5 fruit fly cellular contexts compared by ENCODE assay signal in genomic region chrX:13756776-13757312, dm6.
TF ChIP-seq lines count a peak whose summit lies in the region.

CG32625 (minus strand) TSS chrX:13756826.
Rtc1 (plus strand) TSS chrX:13757179.

- TF ChIP-seq CTCF in whole organism, embryonic (GFP tag; optimal IDR thresholded peaks at IDR 0.05; lab: Kevin White, UChicago) = no peak

TF ChIP-seq in whole organism, adult, 20 proteins besides CTCF, POLR2A, EP300 and RAD21:
- TF ChIP-seq pad (GFP tag; optimal IDR thresholded peaks at IDR 0.05; lab: Kevin White, UChicago) = peak; percentile 67
- peak; percentile 49 for TF ChIP-seq bab1 (GFP tag; optimal IDR thresholded peaks at IDR 0.05; lab: Kevin White, UChicago)
- peak; percentile 25 for TF ChIP-seq ovo (GFP tag; optimal IDR thresholded peaks at IDR 0.05; lab: Kevin White, UChicago)
- TF ChIP-seq CG11617 (GFP tag; optimal IDR thresholded peaks at IDR 0.05; lab: Kevin White, UChicago) = peak; percentile 58
- TF ChIP-seq CG33017 (tag; optimal IDR thresholded peaks at IDR 0.05; lab: Kevin White, UChicago) = no peak
- TF ChIP-seq Mnt (GFP tag; optimal IDR thresholded peaks at IDR 0.05; lab: Kevin White, UChicago) = peak; percentile 99
- TF ChIP-seq CG7045 (GFP tag; optimal IDR thresholded peaks at IDR 0.05; lab: Kevin White, UChicago) = no peak
- peak; percentile 9 for TF ChIP-seq CG1620 (GFP tag; optimal IDR thresholded peaks at IDR 0.05; lab: Kevin White, UChicago)
- peak; percentile 36 for TF ChIP-seq tj (GFP tag; optimal IDR thresholded peaks at IDR 0.05; lab: Kevin White, UChicago)
- no peak for TF ChIP-seq CG12768 (GFP tag; optimal IDR thresholded peaks at IDR 0.05; lab: Kevin White, UChicago)
- no peak for TF ChIP-seq Clk (GFP tag; optimal IDR thresholded peaks at IDR 0.05; lab: Kevin White, UChicago)
- no peak for TF ChIP-seq kay (GFP tag; lab: Kevin White, UChicago; ENCODE audit: borderline replicate concordance)
- peak; percentile 95 for TF ChIP-seq CG14711 (tag; optimal IDR thresholded peaks at IDR 0.05; lab: Kevin White, UChicago)
- TF ChIP-seq cic (GFP tag; optimal IDR thresholded peaks at IDR 0.05; lab: Kevin White, UChicago) = no peak
- peak; percentile 73 for TF ChIP-seq CG7101 (tag; optimal IDR thresholded peaks at IDR 0.05; lab: Kevin White, UChicago)
TF ChIP-seq in whole organism, adult: peak in this region for 9.

TF ChIP-seq in whole organism, embryonic, 481 proteins besides CTCF, POLR2A, EP300 and RAD21 (continues in another document):
- TF ChIP-seq tap (tag; optimal IDR thresholded peaks at IDR 0.05; lab: Kevin White, UChicago) (peak; percentile 37), Meics (GFP tag; optimal IDR thresholded peaks at IDR 0.05; lab: Kevin White, UChicago) (peak; percentile 49), nerfin-1 (tag; optimal IDR thresholded peaks at IDR 0.05; lab: Kevin White, UChicago) (peak; percentile 16), YL-1 (GFP tag; optimal IDR thresholded peaks at IDR 0.05; lab: Kevin White, UChicago) (peak; percentile 40), CG1832 (GFP tag; optimal IDR thresholded peaks at IDR 0.05; lab: Kevin White, UChicago) (no peak), CG11093 (GFP tag; IDR thresholded peaks at IDR 0.05; lab: Robert Waterston, UW) (no peak), Dbx (GFP tag; IDR thresholded peaks at IDR 0.05; lab: Robert Waterston, UW) (peak; percentile 42; the same call in 1 of the 3 replicates), HLHmδ (GFP tag; optimal IDR thresholded peaks at IDR 0.05; lab: Kevin White, UChicago) (no peak), CG8478 (optimal IDR thresholded peaks at IDR 0.05; lab: Kevin White, UChicago) (no peak), croc (GFP tag; conservative IDR thresholded peaks at IDR 0.05; lab: Robert Waterston, UW) (no peak), CG10274 (GFP tag; optimal IDR thresholded peaks at IDR 0.05; lab: Kevin White, UChicago) (peak; percentile 8), Neu2 (GFP tag; optimal IDR thresholded peaks at IDR 0.05; lab: Kevin White, UChicago; ENCODE audit: borderline replicate concordance) (no peak), CG2116 (GFP tag; optimal IDR thresholded peaks at IDR 0.05; lab: Kevin White, UChicago) (peak; percentile 43), bigmax (GFP tag; optimal IDR thresholded peaks at IDR 0.05; lab: Kevin White, UChicago) (no peak), MESR4 (GFP tag; optimal IDR thresholded peaks at IDR 0.05; lab: Kevin White, UChicago) (peak; percentile 29), CG17385 (GFP tag; optimal IDR thresholded peaks at IDR 0.05; lab: Kevin White, UChicago) (peak; percentile 29), CG7271 (tag; optimal IDR thresholded peaks at IDR 0.05; lab: Kevin White, UChicago) (no peak), CG10366 (GFP tag; IDR thresholded peaks at IDR 0.05; lab: Robert Waterston, UW) (peak; percentile 33; the same call in 1 of the 2 replicates), CG11247 (GFP tag; IDR thresholded peaks at IDR 0.05; lab: Robert Waterston, UW) (no peak)

TF ChIP-seq in whole organism, prepupa, 60 proteins besides CTCF, POLR2A, EP300 and RAD21 (continues in another document):
- TF ChIP-seq CG10631 (GFP tag; optimal IDR thresholded peaks at IDR 0.05; lab: Kevin White, UChicago) = peak; percentile 35
- peak; percentile 43; the same call in 1 of the 3 replicates for TF ChIP-seq eg (GFP tag; IDR thresholded peaks at IDR 0.05; lab: Robert Waterston, UW)
- peak; percentile 55 for TF ChIP-seq svp (GFP tag; lab: Kevin White, UChicago)
- peak; percentile 37; the same call in 1 of the 2 replicates for TF ChIP-seq CG15336 (GFP tag; IDR thresholded peaks at IDR 0.05; lab: Robert Waterston, UW)
- TF ChIP-seq Ets96B (tag; optimal IDR thresholded peaks at IDR 0.05; lab: Kevin White, UChicago) = peak; percentile 13
- TF ChIP-seq CG7368 (GFP tag; optimal IDR thresholded peaks at IDR 0.05; lab: Kevin White, UChicago) = no peak
- 0 out of 3 replicates have a peak, but pooled peaks have one; percentile 21 for TF ChIP-seq CG8119 (GFP tag; IDR thresholded peaks at IDR 0.05; lab: Robert Waterston, UW)
- TF ChIP-seq CG6792 (GFP tag; optimal IDR thresholded peaks at IDR 0.05; lab: Kevin White, UChicago) = peak; percentile 1
- peak; percentile 22 for TF ChIP-seq CG3032 (tag; optimal IDR thresholded peaks at IDR 0.05; lab: Kevin White, UChicago)
- TF ChIP-seq CG10669 (GFP tag; optimal IDR thresholded peaks at IDR 0.05; lab: Kevin White, UChicago) = peak; percentile 8
- peak; percentile 1 for TF ChIP-seq CG32006 (GFP tag; optimal IDR thresholded peaks at IDR 0.05; lab: Kevin White, UChicago)
- no peak for TF ChIP-seq Hr39 (GFP tag; optimal IDR thresholded peaks at IDR 0.05; lab: Kevin White, UChicago)
- peak; percentile 19 for TF ChIP-seq topi (GFP tag; optimal IDR thresholded peaks at IDR 0.05; lab: Kevin White, UChicago)
- TF ChIP-seq pdm3 (GFP tag; optimal IDR thresholded peaks at IDR 0.05; lab: Kevin White, UChicago) = peak; percentile 28
- peak; percentile 44 for TF ChIP-seq Smox (GFP tag; optimal IDR thresholded peaks at IDR 0.05; lab: Kevin White, UChicago)
- no peak for TF ChIP-seq dac (GFP tag; optimal IDR thresholded peaks at IDR 0.05; lab: Kevin White, UChicago)
- peak; percentile 38 for TF ChIP-seq acj6 (GFP tag; optimal IDR thresholded peaks at IDR 0.05; lab: Kevin White, UChicago)
- no peak for TF ChIP-seq CG16779 (tag; optimal IDR thresholded peaks at IDR 0.05; lab: Kevin White, UChicago)
- TF ChIP-seq Met (GFP tag; optimal IDR thresholded peaks at IDR 0.05; lab: Kevin White, UChicago) = peak; percentile 41
- TF ChIP-seq Eip78C (GFP tag; lab: Kevin White, UChicago) = peak; percentile 75

TF ChIP-seq in whole organism, pupa, 21 proteins besides CTCF, POLR2A, EP300 and RAD21:
- TF ChIP-seq gl (tag; optimal IDR thresholded peaks at IDR 0.05; lab: Kevin White, UChicago) (no peak), EcR (GFP tag; optimal IDR thresholded peaks at IDR 0.05; lab: Kevin White, UChicago) (no peak), Snoo (tag; optimal IDR thresholded peaks at IDR 0.05; lab: Kevin White, UChicago) (no peak), CG34367 (tag; optimal IDR thresholded peaks at IDR 0.05; lab: Kevin White, UChicago) (no peak), CG12605 (GFP tag; IDR thresholded peaks at IDR 0.05; lab: Robert Waterston, UW) (no peak), Pif1B (GFP tag; optimal IDR thresholded peaks at IDR 0.05; lab: Kevin White, UChicago) (no peak), CG13204 (GFP tag; optimal IDR thresholded peaks at IDR 0.05; lab: Kevin White, UChicago) (no peak), CG14655 (GFP tag; optimal IDR thresholded peaks at IDR 0.05; lab: Kevin White, UChicago) (no peak), CG32121 (GFP tag; IDR thresholded peaks at IDR 0.05; lab: Robert Waterston, UW) (no peak), CG15710 (tag; optimal IDR thresholded peaks at IDR 0.05; lab: Kevin White, UChicago) (peak; percentile 20), CG8159 (tag; optimal IDR thresholded peaks at IDR 0.05; lab: Kevin White, UChicago) (peak; percentile 7), CG9948 (tag; optimal IDR thresholded peaks at IDR 0.05; lab: Kevin White, UChicago) (no peak), Ets98B (GFP tag; IDR thresholded peaks at IDR 0.05; lab: Robert Waterston, UW) (peak; percentile 42; the same call in 1 of the 2 replicates), CG17806 (tag; optimal IDR thresholded peaks at IDR 0.05; lab: Kevin White, UChicago) (peak; percentile 24), Pif1A (GFP tag; optimal IDR thresholded peaks at IDR 0.05; lab: Kevin White, UChicago) (peak; percentile 2), CG10348 (GFP tag; IDR thresholded peaks at IDR 0.05; lab: Robert Waterston, UW) (no peak), CG8301 (tag; optimal IDR thresholded peaks at IDR 0.05; lab: Kevin White, UChicago) (no peak), D1 (tag; optimal IDR thresholded peaks at IDR 0.05; lab: Kevin White, UChicago) (no peak), CG4496 (GFP tag; IDR thresholded peaks at IDR 0.05; lab: Robert Waterston, UW) (no peak)
TF ChIP-seq in whole organism, pupa: peak in this region for 5.

TF ChIP-seq in whole organism, wandering third instar larva, 38 proteins besides CTCF, POLR2A, EP300 and RAD21:
- peak; percentile 26 for TF ChIP-seq sv (GFP tag; optimal IDR thresholded peaks at IDR 0.05; lab: Kevin White, UChicago)
- peak; percentile 56 for TF ChIP-seq HLH106 (tag; optimal IDR thresholded peaks at IDR 0.05; lab: Kevin White, UChicago)
- no peak for TF ChIP-seq sage (GFP tag; optimal IDR thresholded peaks at IDR 0.05; lab: Kevin White, UChicago)
- TF ChIP-seq woc (GFP tag; optimal IDR thresholded peaks at IDR 0.05; lab: Kevin White, UChicago) = peak; percentile 41
- TF ChIP-seq CG32264 (GFP tag; optimal IDR thresholded peaks at IDR 0.05; lab: Kevin White, UChicago) = no peak
- TF ChIP-seq Jra (GFP tag; optimal IDR thresholded peaks at IDR 0.05; lab: Kevin White, UChicago) = peak; percentile 0
- peak; percentile 46 for TF ChIP-seq h (GFP tag; optimal IDR thresholded peaks at IDR 0.05; lab: Kevin White, UChicago)
- peak; percentile 19 for TF ChIP-seq CG9705 (GFP tag; optimal IDR thresholded peaks at IDR 0.05; lab: Kevin White, UChicago)
- peak; percentile 34 for TF ChIP-seq Sp1 (GFP tag; optimal IDR thresholded peaks at IDR 0.05; lab: Kevin White, UChicago)
- peak; percentile 49 for TF ChIP-seq Hr83 (GFP tag; optimal IDR thresholded peaks at IDR 0.05; lab: Kevin White, UChicago; ENCODE audit: poor library complexity, severe bottlenecking)
- no peak for TF ChIP-seq fru (GFP tag; optimal IDR thresholded peaks at IDR 0.05; lab: Kevin White, UChicago)
- no peak for TF ChIP-seq Dif (GFP tag; optimal IDR thresholded peaks at IDR 0.05; lab: Kevin White, UChicago; ENCODE audit: partially characterized antibody)
- TF ChIP-seq Hnf4 (GFP tag; optimal IDR thresholded peaks at IDR 0.05; lab: Kevin White, UChicago) = peak; percentile 9
- TF ChIP-seq Hr78 (GFP tag; optimal IDR thresholded peaks at IDR 0.05; lab: Kevin White, UChicago) = no peak
- no peak for TF ChIP-seq Rel (GFP tag; optimal IDR thresholded peaks at IDR 0.05; lab: Kevin White, UChicago)
- peak; percentile 38 for TF ChIP-seq Rel (tag; optimal IDR thresholded peaks at IDR 0.05; lab: Kevin White, UChicago)
- TF ChIP-seq ey (GFP tag; optimal IDR thresholded peaks at IDR 0.05; lab: Kevin White, UChicago) = peak; percentile 14
- TF ChIP-seq psq (GFP tag; optimal IDR thresholded peaks at IDR 0.05; lab: Kevin White, UChicago) = peak; percentile 39
- peak; percentile 5 for TF ChIP-seq OdsH (GFP tag; optimal IDR thresholded peaks at IDR 0.05; lab: Kevin White, UChicago)
- no peak for TF ChIP-seq usp (GFP tag; optimal IDR thresholded peaks at IDR 0.05; lab: Kevin White, UChicago)
- peak in 1 of 2 experiments; percentile 55 for TF ChIP-seq foxo (GFP tag; optimal IDR thresholded peaks at IDR 0.05; lab: Kevin White, UChicago)
- no peak for TF ChIP-seq jim (GFP tag; optimal IDR thresholded peaks at IDR 0.05; lab: Kevin White, UChicago)
- TF ChIP-seq rgr (GFP tag; optimal IDR thresholded peaks at IDR 0.05; lab: Kevin White, UChicago) = peak; percentile 44
- TF ChIP-seq brk (GFP tag; optimal IDR thresholded peaks at IDR 0.05; lab: Kevin White, UChicago) = peak; percentile 25
